Fruit fly (Drosophila melanogaster) whole organism, pupa: ENCODE results near the gene fz2.

ENCODE experiments used
- CG10348 ChIP-seq: fragments of 200-800 bp; sonication (Bioruptor generic); IDR thresholded peaks from 2 replicates; pipeline ENCODE4 v1.3.6; 2022; ENCODE audit warnings: missing biosample characterization, missing genetic modification characterization
- CG12605 ChIP-seq: fragments of 200-800 bp; sonication (Bioruptor generic); IDR thresholded peaks from 2 replicates; pipeline ENCODE4 v1.3.6; 2022; ENCODE audit warnings: missing biosample characterization, missing genetic modification characterization
- CG13204 ChIP-seq: fragments of 200-800 bp; sonication (Bioruptor generic); optimal IDR thresholded peaks from 2 replicates; lab custom pipeline; 2018; ENCODE audit warnings: missing biosample characterization, mild to moderate bottlenecking, missing genetic modification characterization, moderate library complexity
- CG14655 ChIP-seq: fragments of 200-800 bp; sonication (Bioruptor generic); optimal IDR thresholded peaks from 3 replicates; lab custom pipeline; 2017; ENCODE audit warnings: mild to moderate bottlenecking, missing biosample characterization, missing genetic modification reagents, missing genetic modification characterization
- CG15710 ChIP-seq: fragments of 200-800 bp; sonication (Bioruptor generic); optimal IDR thresholded peaks from 2 replicates; lab custom pipeline; 2018; ENCODE audit warnings: missing biosample characterization, mild to moderate bottlenecking, missing genetic modification characterization, moderate library complexity
- CG17806 ChIP-seq: fragments of 200-800 bp; sonication (Bioruptor generic); optimal IDR thresholded peaks from 2 replicates; lab custom pipeline; 2018; ENCODE audit warnings: missing biosample characterization, mild to moderate bottlenecking, missing genetic modification characterization, moderate library complexity
- CG32121 ChIP-seq: fragments of 200-800 bp; sonication (Bioruptor generic); IDR thresholded peaks from 2 replicates; pipeline ENCODE4 v1.3.6; 2022; ENCODE audit warnings: missing biosample characterization, missing genetic modification characterization
- CG34367 ChIP-seq: fragments of 200-800 bp; sonication (Bioruptor generic); optimal IDR thresholded peaks from 2 replicates; lab custom pipeline; 2018; ENCODE audit warnings: missing biosample characterization, mild to moderate bottlenecking, missing genetic modification characterization
- CG4496 ChIP-seq: fragments of 200-800 bp; sonication (Bioruptor generic); IDR thresholded peaks from 3 replicates; pipeline ENCODE4 v1.3.6; 2022; ENCODE audit warnings: missing biosample characterization, missing genetic modification characterization
- CG8159 ChIP-seq: fragments of 200-800 bp; sonication (Bioruptor generic); optimal IDR thresholded peaks from 3 replicates; lab custom pipeline; 2018; ENCODE audit warnings: missing biosample characterization, mild to moderate bottlenecking, missing genetic modification characterization, moderate library complexity
- CG8301 ChIP-seq: fragments of 200-800 bp; sonication (Bioruptor generic); optimal IDR thresholded peaks from 2 replicates; lab custom pipeline; 2018; ENCODE audit warnings: missing biosample characterization, mild to moderate bottlenecking, missing genetic modification characterization
- CG9948 ChIP-seq: fragments of 200-800 bp; sonication (Bioruptor generic); optimal IDR thresholded peaks from 2 replicates; lab custom pipeline; 2018; ENCODE audit warnings: missing biosample characterization, mild to moderate bottlenecking, missing genetic modification characterization, moderate library complexity
- D1 ChIP-seq: fragments of 200-800 bp; sonication (Bioruptor generic); optimal IDR thresholded peaks from 2 replicates; lab custom pipeline; 2018; ENCODE audit warnings: missing biosample characterization, mild to moderate bottlenecking, missing genetic modification characterization, moderate library complexity
- EcR ChIP-seq: fragments of 200-800 bp; sonication (Bioruptor generic); optimal IDR thresholded peaks from 3 replicates; lab custom pipeline; 2019; ENCODE audit warnings: missing biosample characterization, missing genetic modification characterization, mild to moderate bottlenecking, moderate library complexity, missing genetic modification reagents
- Ets98B ChIP-seq: fragments of 200-800 bp; sonication (Bioruptor generic); IDR thresholded peaks from 2 replicates; pipeline ENCODE4 v1.3.6; 2022; ENCODE audit warnings: missing biosample characterization, missing genetic modification characterization
- Pif1A ChIP-seq: fragments of 200-800 bp; sonication (Bioruptor generic); optimal IDR thresholded peaks from 3 replicates; lab custom pipeline; 2016; ENCODE audit warnings: missing biosample characterization, missing genetic modification characterization
- Pif1B ChIP-seq: fragments of 200-800 bp; sonication (Bioruptor generic); optimal IDR thresholded peaks from 3 replicates; lab custom pipeline; 2016; ENCODE audit warnings: missing biosample characterization, missing genetic modification characterization
- Snoo ChIP-seq: fragments of 200-800 bp; sonication (Bioruptor generic); optimal IDR thresholded peaks from 3 replicates; lab custom pipeline; 2017; ENCODE audit warnings: missing biosample characterization, mild to moderate bottlenecking, missing genetic modification characterization, inconsistent platforms
- fd96Ca ChIP-seq: fragments of 200-800 bp; sonication (Bioruptor generic); IDR thresholded peaks from 3 replicates; pipeline ENCODE4 v1.3.6; 2022; ENCODE audit warnings: missing biosample characterization, missing genetic modification characterization
- gl ChIP-seq: fragments of 200-800 bp; sonication (Bioruptor generic); optimal IDR thresholded peaks from 2 replicates; lab custom pipeline; 2018; ENCODE audit warnings: missing biosample characterization, mild to moderate bottlenecking, missing genetic modification characterization
- rn ChIP-seq: fragments of 200-800 bp; sonication (Bioruptor generic); IDR thresholded peaks from 2 replicates; pipeline ENCODE4 v1.3.6; 2022; ENCODE audit warnings: missing biosample characterization, missing genetic modification characterization

Gene fz2

DNA sequence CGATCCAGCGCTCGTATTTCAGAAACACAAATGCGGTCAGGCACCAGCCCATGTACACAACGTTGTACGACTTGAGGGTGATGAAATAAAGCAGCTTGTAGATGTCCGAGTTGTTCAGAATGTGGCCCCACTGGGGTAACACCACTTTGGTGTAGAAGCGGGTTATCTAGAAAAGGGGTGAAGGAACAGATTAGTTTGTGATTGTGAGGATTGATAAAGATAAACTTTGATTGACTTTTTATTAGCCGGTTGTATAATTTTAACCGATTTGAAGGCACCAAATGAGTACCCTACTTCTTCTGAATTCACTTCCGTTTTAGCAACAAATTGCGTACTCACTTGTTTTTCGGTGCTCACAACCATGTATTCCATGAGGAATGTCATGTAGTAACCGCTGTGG, 23.0 kb upstream of the fz2 start:
- TF ChIP-seq CG4496 (GFP tag; lab: Robert Waterston, UW) (no peak), CG12605 (GFP tag; lab: Robert Waterston, UW) (no peak), CG13204 (no peak), CG8301 (tag; lab: Kevin White, UChicago) (no peak), fd96Ca (GFP tag; lab: Robert Waterston, UW) (no peak), CG15710 (no peak), CG32121 (GFP tag; lab: Robert Waterston, UW) (no peak), Snoo (no peak), CG17806 (tag; lab: Kevin White, UChicago) (no peak), CG10348 (GFP tag; lab: Robert Waterston, UW) (no peak), Pif1A (no peak), rn (GFP tag; lab: Robert Waterston, UW) (no peak), CG9948 (tag; lab: Kevin White, UChicago) (no peak), D1 (tag; lab: Kevin White, UChicago) (no peak), CG14655 (GFP tag; lab: Kevin White, UChicago) (no peak), CG34367 (tag; lab: Kevin White, UChicago) (no peak), CG8159 (tag; lab: Kevin White, UChicago) (no peak), gl (tag; lab: Kevin White, UChicago) (no peak)
- TF ChIP-seq, all 21 proteins: peak for 0

DNA sequence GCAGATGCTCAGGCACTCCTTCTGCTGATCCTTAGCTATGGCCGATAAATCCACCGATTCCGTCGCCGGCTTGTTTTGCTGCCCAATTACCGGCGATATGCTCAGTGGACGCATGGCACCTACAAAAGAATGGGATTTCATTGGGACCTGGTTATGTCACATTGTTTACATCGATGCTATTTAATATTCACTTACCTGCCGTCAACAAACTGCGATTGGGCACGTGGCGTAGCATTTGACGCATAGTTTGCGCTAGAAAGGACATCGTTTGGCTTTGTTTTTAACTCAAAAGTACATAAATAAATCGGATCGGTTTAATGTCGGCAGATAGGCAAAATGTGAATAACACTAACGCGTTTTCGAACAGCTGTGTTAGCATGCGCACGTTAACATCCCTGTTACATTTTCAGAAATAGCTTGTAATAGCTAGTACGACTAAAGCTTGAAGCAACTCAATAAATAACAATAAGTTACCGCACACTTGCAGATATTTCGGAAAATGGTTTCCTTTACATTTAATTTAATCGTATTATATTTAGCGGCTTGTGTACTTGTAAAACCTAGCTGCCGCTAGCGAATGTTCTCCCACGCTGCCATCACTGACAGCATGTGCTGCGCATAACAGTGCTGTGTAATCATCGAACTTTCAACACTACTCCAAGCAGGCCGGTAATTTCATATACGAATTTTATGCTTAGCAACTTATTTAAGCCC, 19.7 kb upstream of the fz2 start, which contains the start of the genes mRpL21 and rept:
mRpL21 (minus strand) TSS at position 347 of the 714 bp plus-strand sequence.
rept (plus strand) TSS at position 626 of the 714 bp plus-strand sequence.
- no peak for TF ChIP-seq CG9948 (tag; lab: Kevin White, UChicago)
- no peak for TF ChIP-seq CG14655 (GFP tag; lab: Kevin White, UChicago)
- TF ChIP-seq CG13204: no peak
- peak; percentile 20 for TF ChIP-seq CG34367 (tag; lab: Kevin White, UChicago)
- TF ChIP-seq Ets98B (GFP tag; lab: Robert Waterston, UW): no peak; the same call in 1 of the 2 replicates
- peak; percentile 55; the same call in 2 of the 3 replicates for TF ChIP-seq CG4496 (GFP tag; lab: Robert Waterston, UW)
- no peak for TF ChIP-seq CG12605 (GFP tag; lab: Robert Waterston, UW)
- TF ChIP-seq EcR (GFP tag; lab: Kevin White, UChicago): no peak
- peak; percentile 34 for TF ChIP-seq Snoo
- no peak for TF ChIP-seq CG10348 (GFP tag; lab: Robert Waterston, UW)
- TF ChIP-seq CG8159 (tag; lab: Kevin White, UChicago): no peak
- TF ChIP-seq CG15710: peak; percentile 56
- TF ChIP-seq rn (GFP tag; lab: Robert Waterston, UW): no peak
- peak; percentile 13 for TF ChIP-seq CG17806 (tag; lab: Kevin White, UChicago)
- no peak for TF ChIP-seq Pif1A
- no peak for TF ChIP-seq gl (tag; lab: Kevin White, UChicago)
- no peak for TF ChIP-seq Pif1B
- no peak for TF ChIP-seq fd96Ca (GFP tag; lab: Robert Waterston, UW)
- no peak for TF ChIP-seq CG32121 (GFP tag; lab: Robert Waterston, UW)
- TF ChIP-seq D1 (tag; lab: Kevin White, UChicago): peak; percentile 24
- TF ChIP-seq CG8301 (tag; lab: Kevin White, UChicago): no peak

DNA sequence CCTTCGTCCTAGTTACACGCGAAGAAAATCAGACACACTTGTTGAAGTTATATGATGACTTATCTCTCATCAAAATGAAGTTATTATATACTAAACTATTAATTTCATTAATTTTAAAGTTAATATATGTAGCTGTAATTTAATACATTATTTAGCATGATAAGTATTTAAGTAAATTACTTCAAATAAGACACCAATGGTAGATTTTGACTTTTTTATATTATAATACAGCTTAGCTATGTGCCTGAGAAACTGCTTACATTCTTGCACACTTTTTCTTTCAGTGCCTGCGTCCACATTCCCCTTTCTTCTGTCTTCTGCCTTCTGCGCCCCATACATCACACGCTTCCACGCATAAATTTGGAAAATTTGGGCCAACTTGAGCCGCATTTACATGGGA, 16.5 kb upstream of the fz2 start:
- TF ChIP-seq D1 (tag; lab: Kevin White, UChicago) (no peak), fd96Ca (GFP tag; lab: Robert Waterston, UW) (no peak), gl (tag; lab: Kevin White, UChicago) (no peak), CG15710 (no peak)

DNA sequence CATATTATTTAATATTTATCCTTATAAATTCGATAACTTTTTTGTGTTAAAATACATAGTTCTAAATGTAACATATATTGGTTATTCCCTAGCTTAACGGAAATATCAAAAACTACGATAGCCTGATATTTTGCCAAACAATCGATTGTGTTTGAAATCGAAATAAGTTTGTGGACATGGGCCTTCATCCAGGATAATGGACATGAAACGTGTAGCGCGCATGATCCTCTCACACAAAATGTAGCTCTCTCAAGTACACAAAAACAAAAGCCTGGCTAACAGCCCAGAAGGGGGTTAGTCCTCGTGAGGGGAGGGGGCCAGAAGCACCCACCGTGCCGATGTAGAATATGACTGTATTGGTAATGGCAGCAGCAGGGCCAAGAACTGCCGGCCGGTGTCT, 2.6 kb upstream of the fz2 start:
- TF ChIP-seq CG32121 (GFP tag; lab: Robert Waterston, UW) (no peak), Ets98B (GFP tag; lab: Robert Waterston, UW) (no peak), CG9948 (tag; lab: Kevin White, UChicago) (no peak), CG13204 (no peak), CG34367 (tag; lab: Kevin White, UChicago) (no peak), Pif1B (no peak), CG8301 (tag; lab: Kevin White, UChicago) (no peak), Pif1A (no peak), CG12605 (GFP tag; lab: Robert Waterston, UW) (no peak), fd96Ca (GFP tag; lab: Robert Waterston, UW) (no peak), EcR (GFP tag; lab: Kevin White, UChicago) (no peak), CG8159 (tag; lab: Kevin White, UChicago) (no peak), CG14655 (GFP tag; lab: Kevin White, UChicago) (no peak), gl (tag; lab: Kevin White, UChicago) (no peak), rn (GFP tag; lab: Robert Waterston, UW) (no peak), CG17806 (tag; lab: Kevin White, UChicago) (no peak), CG15710 (no peak)

DNA sequence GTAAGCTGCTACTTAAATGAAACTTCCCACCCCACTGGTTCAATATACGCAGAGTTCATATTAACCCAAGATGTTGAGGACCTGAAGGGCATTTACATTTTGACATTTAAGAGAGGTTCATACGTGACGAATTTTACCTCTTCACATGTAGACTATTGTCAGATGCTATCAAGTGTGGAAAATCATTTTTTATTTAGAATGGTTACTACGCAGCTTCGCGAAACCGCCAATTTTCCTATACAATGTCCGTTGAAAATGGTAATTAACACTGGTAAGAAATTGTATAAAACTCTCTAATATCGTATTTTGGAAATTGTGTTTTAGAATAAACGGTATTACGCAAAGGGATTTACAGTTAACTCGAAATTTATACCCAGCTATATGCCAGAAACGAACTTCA, 1.4 kb upstream of the fz2 start:
- no peak for TF ChIP-seq CG4496 (GFP tag; lab: Robert Waterston, UW)
- no peak for TF ChIP-seq CG32121 (GFP tag; lab: Robert Waterston, UW)
- TF ChIP-seq CG12605 (GFP tag; lab: Robert Waterston, UW): no peak
- TF ChIP-seq CG9948 (tag; lab: Kevin White, UChicago): no peak
- no peak for TF ChIP-seq CG10348 (GFP tag; lab: Robert Waterston, UW)
- no peak for TF ChIP-seq CG8301 (tag; lab: Kevin White, UChicago)
- no peak for TF ChIP-seq CG14655 (GFP tag; lab: Kevin White, UChicago)
- TF ChIP-seq Pif1A: no peak
